Worm (Caenorhabditis elegans): ENCODE measurements around the gene clec-4.
"Not testable (repeated sequence)": the region's sequence is repeated elsewhere in the genome, so short reads cannot be mapped to it uniquely, and the experiment has no call there.

The clec-4 gene

DNA sequence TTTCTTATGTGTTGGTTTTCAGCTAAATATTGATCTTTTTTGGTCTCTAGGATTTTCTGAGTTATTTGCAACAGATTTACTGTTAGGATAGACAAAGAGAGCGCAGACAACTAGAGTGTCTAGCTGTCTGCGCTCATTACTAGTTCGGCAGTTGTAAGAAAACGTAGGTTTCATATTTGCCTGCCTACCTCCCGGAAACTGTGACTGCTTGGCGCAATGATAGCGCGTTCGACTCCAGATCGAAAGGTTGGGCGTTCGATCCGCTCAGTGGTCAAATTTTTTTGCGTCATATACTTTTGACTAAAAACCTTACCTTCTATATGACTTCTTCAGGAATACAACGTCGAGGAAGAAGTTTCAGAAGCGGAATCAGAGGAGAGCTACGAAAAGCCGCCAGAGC, 41.5 kb downstream of the clec-4 start:
- TF ChIP-seq xbp-1 (tag; optimal IDR thresholded peaks at IDR 0.05) (no peak), nhr-76 (tag; optimal IDR thresholded peaks at IDR 0.05) (no peak)

DNA sequence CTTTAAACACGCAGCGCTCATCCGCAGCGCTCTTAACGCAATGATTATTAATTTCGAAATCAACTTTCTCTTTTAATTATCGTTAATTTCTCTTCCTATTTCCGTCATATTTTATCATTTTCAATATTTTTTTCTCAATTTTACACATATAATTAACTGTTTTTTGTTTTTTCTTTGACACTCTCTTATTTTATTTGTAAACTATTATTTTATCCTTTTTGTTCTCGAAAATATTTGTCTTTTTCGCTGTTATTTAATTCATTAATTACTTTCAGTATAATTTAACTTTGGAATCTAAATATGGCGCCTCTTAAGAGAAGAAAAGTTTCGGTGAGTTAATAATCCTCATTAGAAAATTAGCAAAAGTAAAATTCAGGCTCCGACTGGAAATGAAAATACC, 44.7 kb downstream of the clec-4 start, which contains the start of gene F49C5.3:
Gene F49C5.3 (plus strand): TSS at position 301 of the 400 bp plus-strand sequence.
- TF ChIP-seq ceh-63 (GFP tag; optimal IDR thresholded peaks at IDR 0.05); tlp-1 (tag; optimal IDR thresholded peaks at IDR 0.05); pax-3 (tag; optimal IDR thresholded peaks at IDR 0.05): not testable (repeated sequence)

ce11 chrII:12535297-12535803, 45.6 kb downstream of the clec-4 start, which contains the start of gene nimk-1:
Gene nimk-1, plus strand, starts transcription at chrII:12535753.
- TF ChIP-seq dsc-1 (tag; optimal IDR thresholded peaks at IDR 0.05), result peak; percentile 64
- no peak for TF ChIP-seq ceh-88 (GFP tag; IDR thresholded peaks at IDR 0.05)
- no peak for TF ChIP-seq Y116A8C.19 (tag; optimal IDR thresholded peaks at IDR 0.05; ENCODE audit: borderline replicate concordance)
- no peak for TF ChIP-seq aly-2 (tag; optimal IDR thresholded peaks at IDR 0.05)
- TF ChIP-seq sup-37 (GFP tag; optimal IDR thresholded peaks at IDR 0.05), result no peak
- no peak for TF ChIP-seq sptf-1 (tag; optimal IDR thresholded peaks at IDR 0.05)

ce11 chrII:12530958-12531357, 50.0 kb downstream of the clec-4 start, which contains the start of gene srx-120:
Gene srx-120, plus strand, starts transcription at chrII:12531258.
- no peak for TF ChIP-seq egl-27 (tag; optimal IDR thresholded peaks at IDR 0.05)

All from whole organism, L1 larva.